Worm (Caenorhabditis elegans) whole organism, young adult: ENCODE data around the gene srp-7.

Experiments used
- B0019.2 ChIP-seq: fragments of 200-800 bp; sonication (Bioruptor generic); conservative IDR thresholded peaks from 2 replicates; pipeline ENCODE4 v1.3.6; 2022; ENCODE audit warnings: missing genetic modification reagents, missing genetic modification characterization, missing compliant biosample characterization
- F57A8.1 ChIP-seq: fragments of 200-800 bp; sonication (Bioruptor generic); optimal IDR thresholded peaks from 2 replicates; lab custom pipeline; 2018; ENCODE audit warnings: mild to moderate bottlenecking, missing genetic modification characterization, moderate library complexity, missing compliant biosample characterization
- aptf-2 ChIP-seq: fragments of 200-800 bp; sonication (Bioruptor generic); conservative IDR thresholded peaks from 2 replicates; pipeline ENCODE4 v1.3.6; 2022; ENCODE audit warnings: missing genetic modification reagents, missing genetic modification characterization, missing compliant biosample characterization
- atf-7 ChIP-seq: sonication (generic microtip); optimal IDR thresholded peaks from 2 replicates; lab custom pipeline; 2017; ENCODE audit warnings: mild to moderate bottlenecking, missing genetic modification characterization, missing compliant biosample characterization
- dpl-1 ChIP-seq: fragments of 150-350 bp; optimal IDR thresholded peaks from 2 replicates; lab custom pipeline; 2014; ENCODE audit warnings: missing biosample characterization, missing genetic modification reagents, missing genetic modification characterization
- lag-1 ChIP-seq: fragments of 200-800 bp; sonication (Bioruptor generic); IDR thresholded peaks from 2 replicates; pipeline ENCODE4 v1.3.6; 2022; ENCODE audit warnings: missing genetic modification reagents, missing genetic modification characterization, missing compliant biosample characterization
- madf-8 ChIP-seq: fragments of 200-800 bp; sonication (Bioruptor generic); conservative IDR thresholded peaks from 2 replicates; pipeline ENCODE4 v1.3.6; 2022; ENCODE audit warnings: missing genetic modification reagents, missing genetic modification characterization, missing compliant biosample characterization
- mcd-1 ChIP-seq: fragments of 200-800 bp; sonication (Bioruptor generic); IDR thresholded peaks from 2 replicates; pipeline ENCODE4 v1.3.6; 2022; ENCODE audit warnings: missing genetic modification reagents, missing genetic modification characterization, missing compliant biosample characterization
- snpc-4 ChIP-seq, 5 experiments: fragments of 150-350 bp in 1 of 5; sonication (generic microtip) in 4 of 5; optimal IDR thresholded peaks; 2 replicates each; lab custom pipeline; 2014 to 2018; ENCODE audit warnings: missing genetic modification characterization in 5 of 5, missing biosample characterization in 3 of 5, antibody characterized with exemption in 2 of 5, mild to moderate bottlenecking in 2 of 5, missing compliant biosample characterization in 2 of 5, missing genotype in 2 of 5, moderate library complexity in 2 of 5, missing genetic modification reagents in 1 of 5
- tbp1 ChIP-seq: fragments of 200-800 bp; sonication (Bioruptor generic); optimal IDR thresholded peaks from 2 replicates; lab custom pipeline; 2018; ENCODE audit warnings: mild to moderate bottlenecking, missing genetic modification characterization, missing compliant biosample characterization
- unc-62 ChIP-seq: fragments of 150-350 bp; optimal IDR thresholded peaks from 2 replicates; lab custom pipeline; 2014; ENCODE audit warnings: missing biosample characterization, missing genetic modification reagents, missing genetic modification characterization
- ztf-26 ChIP-seq: sonication (generic microtip); optimal IDR thresholded peaks from 2 replicates; lab custom pipeline; 2017; ENCODE audit warnings: missing genetic modification characterization, missing compliant biosample characterization
- ztf-3 ChIP-seq: fragments of 200-800 bp; sonication (Bioruptor generic); optimal IDR thresholded peaks from 2 replicates; lab custom pipeline; 2018; ENCODE audit warnings: mild to moderate bottlenecking, missing genetic modification characterization, missing compliant biosample characterization

ce11 chrV:8212816-8213215, 33.9 kb downstream of the srp-7 start:
- TF ChIP-seq dpl-1 (GFP tag; lab: Kevin White, UChicago) (no peak), unc-62 (no peak), ztf-3 (GFP tag; lab: Kevin White, UChicago) (no peak), F57A8.1 (GFP tag; lab: Kevin White, UChicago) (no peak), atf-7 (tag; lab: Kevin White, UChicago) (no peak), mcd-1 (GFP tag; lab: Robert Waterston, UW) (no peak), madf-8 (GFP tag; lab: Robert Waterston, UW) (no peak), aptf-2 (GFP tag; lab: Robert Waterston, UW) (no peak), ztf-26 (no peak), snpc-4 (GFP tag; optimal IDR thresholded peaks at IDR 0.05; lab: Kevin White, UChicago) (no peak), snpc-4 (tag; optimal IDR thresholded peaks at IDR 0.05; lab: Kevin White, UChicago) (no peak), tbp1 (no peak), B0019.2 (GFP tag; lab: Robert Waterston, UW) (no peak), lag-1 (GFP tag; lab: Robert Waterston, UW) (no peak)
